Fruit fly (Drosophila melanogaster) Kc167 (cell line): ENCODE results near the gene CG6012.

Experiments
- Myc ChIP-seq: fragments of >200 bp; optimal IDR thresholded peaks from 2 replicates; lab custom pipeline; 2017; ENCODE audit warnings: missing external identifiers
- Sin3A ChIP-seq: fragments of >200 bp; optimal IDR thresholded peaks from 2 replicates; lab custom pipeline; 2018; ENCODE audit warnings: missing external identifiers
- h ChIP-seq: fragments of >200 bp; optimal IDR thresholded peaks from 3 replicates; lab custom pipeline; 2018; ENCODE audit warnings: missing external identifiers
- insv ChIP-seq: fragments of >200 bp; optimal IDR thresholded peaks from 3 replicates; lab custom pipeline; 2018; ENCODE audit warnings: missing external identifiers
- psq ChIP-seq: fragments of >200 bp; optimal IDR thresholded peaks from 2 replicates; lab custom pipeline; 2017; ENCODE audit warnings: missing external identifiers
- ttk ChIP-seq: sonication (Bioruptor generic); optimal IDR thresholded peaks from 2 replicates; lab custom pipeline; 2017; ENCODE audit warnings: missing external identifiers

DNA sequence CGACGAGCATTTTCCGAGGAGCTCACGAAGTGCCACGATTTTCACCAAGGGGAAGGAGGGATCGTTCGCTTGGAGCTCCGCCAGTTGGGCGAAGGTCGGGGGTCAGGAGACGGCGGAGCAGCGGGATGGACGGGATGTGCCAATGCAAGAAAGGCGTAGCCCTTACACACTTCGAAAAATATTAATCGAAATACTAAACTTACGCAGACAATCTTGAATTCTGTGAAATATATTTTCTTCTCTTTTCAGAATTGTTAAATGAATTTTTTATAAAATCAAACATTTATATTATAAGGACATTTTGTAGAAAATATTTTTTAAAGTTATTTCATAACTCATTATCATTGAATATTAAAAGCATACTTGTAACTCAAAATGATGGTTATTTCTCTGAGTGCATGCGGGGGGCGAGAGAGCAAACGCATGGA is 7.6 kb upstream of the CG6012 start:
- no peak for TF ChIP-seq Myc (lab: Kevin White, UChicago)
- TF ChIP-seq Sin3A (lab: Kevin White, UChicago), result no peak
- no peak for TF ChIP-seq h (lab: Kevin White, UChicago)
- TF ChIP-seq ttk (lab: Kevin White, UChicago), result no peak
- no peak for TF ChIP-seq psq (lab: Kevin White, UChicago)
- no peak for TF ChIP-seq insv (lab: Kevin White, UChicago)
